Worm (Caenorhabditis elegans) whole organism, L2 larva: Measurements from ENCODE around the gene clec-167.

ENCODE experiments used
- C34F6.9 ChIP-seq: fragments of 150-350 bp; optimal IDR thresholded peaks from 2 replicates; lab custom pipeline; 2014; ENCODE audit warnings: missing biosample characterization, missing genetic modification characterization
- F13H6.1 ChIP-seq: sonication (generic microtip); optimal IDR thresholded peaks from 2 replicates; lab custom pipeline; 2016; ENCODE audit warnings: missing genetic modification characterization, missing compliant biosample characterization
- alr-1 ChIP-seq: fragments of 150-350 bp; optimal IDR thresholded peaks from 2 replicates; lab custom pipeline; 2014; ENCODE audit warnings: missing biosample characterization, missing genetic modification characterization
- aly-2 ChIP-seq: fragments of 150-350 bp; optimal IDR thresholded peaks from 2 replicates; lab custom pipeline; 2014; ENCODE audit warnings: missing biosample characterization, missing genetic modification characterization
- ama-1 ChIP-seq: fragments of 150-350 bp; optimal IDR thresholded peaks from 2 replicates; lab custom pipeline; 2018; ENCODE audit warnings: inconsistent platforms
- ceh-16 ChIP-seq: fragments of 150-350 bp; optimal IDR thresholded peaks from 2 replicates; lab custom pipeline; 2014; ENCODE audit warnings: missing biosample characterization, missing genetic modification characterization
- ceh-82 ChIP-seq: fragments of 150-350 bp; optimal IDR thresholded peaks from 2 replicates; lab custom pipeline; 2014; ENCODE audit warnings: missing biosample characterization, missing genetic modification characterization
- crh-2 ChIP-seq: sonication (generic microtip); optimal IDR thresholded peaks from 2 replicates; lab custom pipeline; 2017; ENCODE audit warnings: missing biosample characterization, missing genetic modification characterization
- dmd-4 ChIP-seq: sonication (generic microtip); optimal IDR thresholded peaks from 2 replicates; lab custom pipeline; 2017; ENCODE audit warnings: missing biosample characterization, missing genetic modification characterization
- egl-27 ChIP-seq: sonication (generic microtip); optimal IDR thresholded peaks from 3 replicates; lab custom pipeline; 2017; ENCODE audit warnings: missing biosample characterization, missing genetic modification reagents, missing genetic modification characterization
- elt-1 ChIP-seq: fragments of 150-350 bp; optimal IDR thresholded peaks from 2 replicates; lab custom pipeline; 2014; ENCODE audit warnings: missing biosample characterization, missing genetic modification characterization
- elt-3 ChIP-seq: sonication (generic microtip); optimal IDR thresholded peaks from 2 replicates; lab custom pipeline; 2017; ENCODE audit warnings: missing biosample characterization, missing genetic modification characterization
- fos-1 ChIP-seq: fragments of 150-350 bp; optimal IDR thresholded peaks from 2 replicates; lab custom pipeline; 2014; ENCODE audit warnings: missing biosample characterization, missing genetic modification characterization
- gmeb-1 ChIP-seq: fragments of 150-350 bp; optimal IDR thresholded peaks from 2 replicates; lab custom pipeline; 2014; ENCODE audit warnings: missing biosample characterization, missing genetic modification characterization
- lin-11 ChIP-seq: fragments of 150-350 bp; sonication (generic microtip); optimal IDR thresholded peaks from 2 replicates; lab custom pipeline; 2014; ENCODE audit warnings: missing biosample characterization, missing genetic modification characterization, inconsistent platforms, mixed read lengths
- lin-39 ChIP-seq: fragments of 150-350 bp; optimal IDR thresholded peaks from 2 replicates; lab custom pipeline; 2014; ENCODE audit warnings: missing biosample characterization, missing genetic modification reagents, missing genetic modification characterization
- lsy-2 ChIP-seq, 2 experiments: fragments of 150-350 bp in 1 of 2; sonication (generic microtip) in 1 of 2; optimal IDR thresholded peaks; 2 replicates each; lab custom pipeline; 2014 to 2017; ENCODE audit warnings: missing biosample characterization in 2 of 2, missing genetic modification characterization in 2 of 2
- mab-5 ChIP-seq: fragments of 150-350 bp; optimal IDR thresholded peaks from 2 replicates; lab custom pipeline; 2014; ENCODE audit warnings: missing biosample characterization, missing genetic modification characterization
- mdl-1 ChIP-seq, 2 experiments: fragments of 150-350 bp in 1 of 2; sonication (generic microtip) in 1 of 2; optimal IDR thresholded peaks; 2 replicates each; lab custom pipeline; 2017; ENCODE audit warnings: missing biosample characterization in 2 of 2, missing genetic modification characterization in 2 of 2
- nhr-10 ChIP-seq: sonication (generic microtip); optimal IDR thresholded peaks from 2 replicates; lab custom pipeline; 2017; ENCODE audit warnings: missing biosample characterization, missing genetic modification characterization
- nhr-12 ChIP-seq: fragments of 150-350 bp; optimal IDR thresholded peaks from 2 replicates; lab custom pipeline; 2014; ENCODE audit warnings: missing biosample characterization, missing genetic modification characterization
- nhr-129 ChIP-seq: fragments of 150-350 bp; optimal IDR thresholded peaks from 2 replicates; lab custom pipeline; 2014; ENCODE audit warnings: missing biosample characterization, missing genetic modification characterization
- nhr-21 ChIP-seq: fragments of 150-350 bp; optimal IDR thresholded peaks from 2 replicates; lab custom pipeline; 2014; ENCODE audit warnings: missing biosample characterization, missing genetic modification characterization
- nhr-23 ChIP-seq: fragments of 150-350 bp; optimal IDR thresholded peaks from 2 replicates; lab custom pipeline; 2014; ENCODE audit warnings: missing biosample characterization, missing genetic modification reagents, missing genetic modification characterization
- nhr-237 ChIP-seq: fragments of 150-350 bp; optimal IDR thresholded peaks from 2 replicates; lab custom pipeline; 2014; ENCODE audit warnings: missing biosample characterization, missing genetic modification characterization
- nhr-6 ChIP-seq: fragments of 150-350 bp; optimal IDR thresholded peaks from 2 replicates; lab custom pipeline; 2014; ENCODE audit warnings: missing biosample characterization, missing genetic modification characterization
- skn-1 ChIP-seq: sonication (generic microtip); optimal IDR thresholded peaks from 2 replicates; lab custom pipeline; 2017; ENCODE audit warnings: missing biosample characterization, missing genetic modification characterization
- sma-3 ChIP-seq: sonication (generic microtip); optimal IDR thresholded peaks from 2 replicates; lab custom pipeline; 2016; ENCODE audit warnings: missing genetic modification reagents, missing genetic modification characterization, missing compliant biosample characterization
- sma-9 ChIP-seq, 2 experiments: fragments of 150-350 bp in 1 of 2; sonication (generic microtip) in 1 of 2; optimal IDR thresholded peaks; 2 replicates each; lab custom pipeline; 2014 to 2016; ENCODE audit warnings: missing genetic modification characterization in 2 of 2, mild to moderate bottlenecking in 1 of 2, missing biosample characterization in 1 of 2, missing compliant biosample characterization in 1 of 2, missing genetic modification reagents in 1 of 2, moderate library complexity in 1 of 2
- snpc-4 ChIP-seq: fragments of 150-350 bp; optimal IDR thresholded peaks from 2 replicates; lab custom pipeline; 2014; ENCODE audit warnings: missing biosample characterization, missing genetic modification characterization
- unc-39 ChIP-seq: fragments of 150-350 bp; optimal IDR thresholded peaks from 2 replicates; lab custom pipeline; 2014; ENCODE audit warnings: missing biosample characterization, missing genetic modification characterization
- unc-55 ChIP-seq: fragments of 150-350 bp; sonication (generic microtip); optimal IDR thresholded peaks from 3 replicates; lab custom pipeline; 2014; ENCODE audit warnings: missing biosample characterization, missing genetic modification reagents, missing genetic modification characterization
- zag-1 ChIP-seq: fragments of 150-350 bp; optimal IDR thresholded peaks from 2 replicates; lab custom pipeline; 2014; ENCODE audit warnings: missing biosample characterization, missing genetic modification characterization
- ztf-11 ChIP-seq: sonication (generic microtip); optimal IDR thresholded peaks from 2 replicates; lab custom pipeline; 2017; ENCODE audit warnings: missing biosample characterization, missing genetic modification characterization
- ztf-4 ChIP-seq: fragments of 150-350 bp; optimal IDR thresholded peaks from 2 replicates; lab custom pipeline; 2014; ENCODE audit warnings: missing biosample characterization, missing genetic modification characterization

The clec-167 gene

ce11 chrIV:1251242-1251911 is 4.2 kb downstream of the clec-167 start, which contains the start of the genes clec-166 and F38A1.6:
Gene clec-166 (minus strand): TSS chrIV:1251342.
Gene F38A1.6 (plus strand): TSS chrIV:1251861.
- no peak for TF ChIP-seq ztf-4
- TF ChIP-seq ztf-11 (tag; lab: Kevin White, UChicago) = no peak
- no peak for TF ChIP-seq lin-11 (tag; lab: Kevin White, UChicago)
- no peak for TF ChIP-seq fos-1

- TF ChIP-seq nhr-129 (tag; lab: Kevin White, UChicago) (no peak), nhr-10 (tag; lab: Kevin White, UChicago) (no peak), sma-9 (GFP tag; optimal IDR thresholded peaks at IDR 0.05; lab: Kevin White, UChicago) (no peak), sma-9 (tag; optimal IDR thresholded peaks at IDR 0.05; lab: Kevin White, UChicago) (no peak), gmeb-1 (tag; lab: Kevin White, UChicago) (no peak), fos-1 (peak; percentile 15), ceh-16 (tag; lab: Kevin White, UChicago) (no peak), skn-1 (tag; lab: Kevin White, UChicago) (no peak), ztf-4 (no peak), lin-11 (tag; lab: Kevin White, UChicago) (no peak)
These were observed 8.6 kb downstream of the clec-167 start, which contains the start of the genes clec-165 and F38A1.11 for ce11 chrIV:1246762-1247436. Gene clec-165 (minus strand): TSS chrIV:1246886. Gene F38A1.11 (plus strand): TSS chrIV:1247386.

ce11 chrIV:1245244-1245643 is 10.3 kb downstream of the clec-167 start, which contains the start of gene F38A1.9:
Gene F38A1.9 (minus strand): TSS chrIV:1245344.
- no peak for TF ChIP-seq snpc-4 (tag; lab: Kevin White, UChicago)
- TF ChIP-seq zag-1 (tag; lab: Kevin White, UChicago) = no peak
- no peak for TF ChIP-seq aly-2 (tag; lab: Kevin White, UChicago)
- no peak for TF ChIP-seq unc-39
- TF ChIP-seq dmd-4 (tag; lab: Kevin White, UChicago) = no peak
- no peak for TF ChIP-seq ama-1 (lab: Kevin White, UChicago)
- no peak for TF ChIP-seq alr-1 (tag; lab: Kevin White, UChicago)
- no peak for TF ChIP-seq mab-5

ce11 chrIV:1243295-1243694 is 12.2 kb downstream of the clec-167 start, which contains the start of gene F38A1.15:
Gene F38A1.15 (minus strand): TSS chrIV:1243395.
- TF ChIP-seq ceh-82 (no peak), snpc-4 (tag; lab: Kevin White, UChicago) (no peak), ztf-4 (no peak), C34F6.9 (tag; lab: Kevin White, UChicago) (no peak), nhr-10 (tag; lab: Kevin White, UChicago) (no peak), elt-1 (tag; lab: Kevin White, UChicago) (no peak), elt-3 (no peak), sma-3 (GFP tag; lab: Kevin White, UChicago) (no peak), nhr-237 (tag; lab: Kevin White, UChicago) (no peak), egl-27 (tag; lab: Kevin White, UChicago) (no peak), nhr-23 (tag; lab: Kevin White, UChicago) (no peak), ceh-16 (tag; lab: Kevin White, UChicago) (no peak), nhr-21 (tag; lab: Kevin White, UChicago) (no peak), nhr-129 (tag; lab: Kevin White, UChicago) (no peak), zag-1 (tag; lab: Kevin White, UChicago) (no peak), alr-1 (tag; lab: Kevin White, UChicago) (no peak), unc-55 (no peak), ama-1 (lab: Kevin White, UChicago) (no peak)

ce11 chrIV:1239686-1240085 is 15.8 kb downstream of the clec-167 start, which contains the start of gene F38A1.8:
Gene F38A1.8 (minus strand): TSS chrIV:1239852.
- TF ChIP-seq nhr-6 = no peak
- peak in 1 of 2 experiments; percentile 27 for TF ChIP-seq mdl-1 (tag; optimal IDR thresholded peaks at IDR 0.05; lab: Kevin White, UChicago)
- peak; percentile 5 for TF ChIP-seq ceh-16 (tag; lab: Kevin White, UChicago)
- TF ChIP-seq sma-3 (GFP tag; lab: Kevin White, UChicago) = peak; percentile 29
- TF ChIP-seq fos-1 = peak; percentile 3
- TF ChIP-seq lin-39 (tag; lab: Kevin White, UChicago) = no peak
- TF ChIP-seq sma-9 (GFP tag; optimal IDR thresholded peaks at IDR 0.05; lab: Kevin White, UChicago) = peak; percentile 37
- no peak for TF ChIP-seq sma-9 (tag; optimal IDR thresholded peaks at IDR 0.05; lab: Kevin White, UChicago)
- peak; percentile 65 for TF ChIP-seq nhr-129 (tag; lab: Kevin White, UChicago)
- no peak for TF ChIP-seq zag-1 (tag; lab: Kevin White, UChicago)
- TF ChIP-seq nhr-12 (tag; lab: Kevin White, UChicago) = no peak
- no peak for TF ChIP-seq F13H6.1 (tag; lab: Kevin White, UChicago)
- no peak for TF ChIP-seq nhr-10 (tag; lab: Kevin White, UChicago)
- no peak for TF ChIP-seq snpc-4 (tag; lab: Kevin White, UChicago)
- peak; percentile 66 to 86 for TF ChIP-seq lsy-2 (tag; optimal IDR thresholded peaks at IDR 0.05; lab: Kevin White, UChicago)
- TF ChIP-seq unc-55 = peak; percentile 78
- peak; percentile 33 for TF ChIP-seq nhr-21 (tag; lab: Kevin White, UChicago)
- peak; percentile 82 for TF ChIP-seq crh-2 (tag; lab: Kevin White, UChicago)
- TF ChIP-seq gmeb-1 (tag; lab: Kevin White, UChicago) = peak; percentile 93
